Fruit fly (Drosophila melanogaster) whole organism, embryonic: ENCODE measurements around the gene CG43184.
A peak's percentile ranks its signal among the peaks of the same experiment; 100 is the strongest.

Experiments used
- CG11398 ChIP-seq: fragments of 200-800 bp; sonication (Bioruptor generic); optimal IDR thresholded peaks from 2 replicates; lab custom pipeline; 2016; ENCODE audit warnings: missing biosample characterization, missing genetic modification characterization
- CG11504 ChIP-seq: fragments of 200-800 bp; sonication (Bioruptor generic); optimal IDR thresholded peaks from 3 replicates; lab custom pipeline; 2019; ENCODE audit warnings: missing biosample characterization, mild to moderate bottlenecking, missing genetic modification characterization, moderate library complexity
- CG12155 ChIP-seq: fragments of 200-800 bp; sonication (Bioruptor generic); optimal IDR thresholded peaks from 3 replicates; lab custom pipeline; 2016; ENCODE audit warnings: missing biosample characterization, missing genetic modification characterization
- CG12236 ChIP-seq: fragments of 200-800 bp; sonication (Bioruptor generic); optimal IDR thresholded peaks from 2 replicates; lab custom pipeline; 2016; ENCODE audit warnings: missing biosample characterization, missing genetic modification characterization
- CG13424 ChIP-seq: fragments of 200-800 bp; sonication (Bioruptor generic); optimal IDR thresholded peaks from 2 replicates; lab custom pipeline; 2019; ENCODE audit warnings: missing biosample characterization, mild to moderate bottlenecking, missing genetic modification characterization, moderate library complexity
- CG14667 ChIP-seq: fragments of 200-800 bp; sonication (Bioruptor generic); IDR thresholded peaks from 2 replicates; pipeline ENCODE4 v1.3.6; 2022; ENCODE audit warnings: missing biosample characterization, missing genetic modification characterization
- CG1647 ChIP-seq: fragments of 200-800 bp; sonication (Bioruptor generic); optimal IDR thresholded peaks from 3 replicates; lab custom pipeline; 2016; ENCODE audit warnings: missing biosample characterization, missing genetic modification characterization
- CG17612 ChIP-seq: fragments of 200-800 bp; sonication (Bioruptor generic); IDR thresholded peaks from 2 replicates; pipeline ENCODE4 v1.3.6; 2022; ENCODE audit warnings: missing biosample characterization, missing genetic modification characterization
- CG17802 ChIP-seq: fragments of 200-800 bp; sonication (Bioruptor generic); optimal IDR thresholded peaks from 2 replicates; lab custom pipeline; 2018; ENCODE audit warnings: missing biosample characterization, mild to moderate bottlenecking, missing genetic modification characterization, moderate library complexity
- CG18011 ChIP-seq: fragments of 200-800 bp; sonication (Bioruptor generic); optimal IDR thresholded peaks from 2 replicates; lab custom pipeline; 2017; ENCODE audit warnings: missing biosample characterization, missing genetic modification characterization, mild to moderate bottlenecking, moderate library complexity, missing genotype
- CG18599 ChIP-seq: fragments of 200-800 bp; sonication (Bioruptor generic); optimal IDR thresholded peaks from 3 replicates; lab custom pipeline; 2017; ENCODE audit warnings: missing biosample characterization, missing genetic modification characterization, mild to moderate bottlenecking, moderate library complexity, missing genetic modification reagents
- CG2129 ChIP-seq: fragments of 200-800 bp; sonication (Bioruptor generic); IDR thresholded peaks from 2 replicates; pipeline ENCODE4 v1.3.6; 2022; ENCODE audit warnings: missing biosample characterization, missing genetic modification characterization; ENCODE audit not compliant: partially characterized antibody
- CG2199 ChIP-seq: fragments of 200-800 bp; sonication (Bioruptor generic); IDR thresholded peaks from 3 replicates; pipeline ENCODE4 v1.3.6; 2022; ENCODE audit warnings: missing biosample characterization, missing genetic modification characterization
- CG2712 ChIP-seq: fragments of 200-800 bp; optimal IDR thresholded peaks from 3 replicates; lab custom pipeline; 2019; ENCODE audit warnings: missing biosample characterization, mild to moderate bottlenecking, missing genetic modification characterization, moderate library complexity
- CG3065 ChIP-seq: fragments of 200-800 bp; sonication (Bioruptor generic); optimal IDR thresholded peaks from 2 replicates; lab custom pipeline; 2016; ENCODE audit warnings: missing biosample characterization, missing genetic modification characterization
- CG31365 ChIP-seq: fragments of 200-800 bp; sonication (Bioruptor generic); optimal IDR thresholded peaks from 2 replicates; lab custom pipeline; 2018; ENCODE audit warnings: missing biosample characterization, mild to moderate bottlenecking, missing genetic modification characterization
- CG34224 ChIP-seq: fragments of 200-800 bp; sonication (Bioruptor generic); IDR thresholded peaks from 3 replicates; pipeline ENCODE4 v1.3.6; 2022; ENCODE audit warnings: missing biosample characterization, missing genetic modification characterization; ENCODE audit not compliant: partially characterized antibody
- CG6689 ChIP-seq: fragments of 200-800 bp; sonication (Bioruptor generic); IDR thresholded peaks from 2 replicates; pipeline ENCODE4 v1.3.6; 2022; ENCODE audit warnings: missing biosample characterization, missing genetic modification characterization
- CG7372 ChIP-seq: fragments of 200-800 bp; sonication (Bioruptor generic); IDR thresholded peaks from 2 replicates; pipeline ENCODE4 v1.3.6; 2022; ENCODE audit warnings: missing biosample characterization, missing genetic modification characterization
- CG7745 ChIP-seq: fragments of 200-800 bp; sonication (Bioruptor generic); optimal IDR thresholded peaks from 2 replicates; lab custom pipeline; 2018; ENCODE audit warnings: missing biosample characterization, mild to moderate bottlenecking, missing genetic modification characterization, moderate library complexity
- D ChIP-seq, 2 experiments: fragments of 200-800 bp in 1 of 2; fragments of >200 bp in 1 of 2; sonication (Bioruptor generic) in 1 of 2; optimal IDR thresholded peaks; 2 replicates in 1 of 2; 3 replicates in 1 of 2; lab custom pipeline; 2017; ENCODE audit warnings: mild to moderate bottlenecking in 1 of 2, missing biosample characterization in 1 of 2, missing genetic modification characterization in 1 of 2, missing genetic modification reagents in 1 of 2
- D19B ChIP-seq: fragments of 200-800 bp; sonication (Bioruptor generic); optimal IDR thresholded peaks from 2 replicates; lab custom pipeline; 2017; ENCODE audit warnings: missing biosample characterization, mild to moderate bottlenecking, missing genetic modification characterization
- Drgx ChIP-seq: fragments of 200-800 bp; sonication (Bioruptor generic); IDR thresholded peaks from 2 replicates; pipeline ENCODE4 v1.3.6; 2022; ENCODE audit warnings: missing biosample characterization, missing genetic modification characterization
- HLHmδ ChIP-seq: fragments of 200-800 bp; sonication (Bioruptor generic); optimal IDR thresholded peaks from 2 replicates; lab custom pipeline; 2018; ENCODE audit warnings: missing biosample characterization, mild to moderate bottlenecking, missing genetic modification characterization, moderate library complexity
- Hand ChIP-seq: fragments of 200-800 bp; sonication (Bioruptor generic); optimal IDR thresholded peaks from 2 replicates; lab custom pipeline; 2017; ENCODE audit warnings: mild to moderate bottlenecking, missing biosample characterization, missing genetic modification reagents, missing genetic modification characterization
- Hsf ChIP-seq: fragments of 200-800 bp; sonication (Bioruptor generic); optimal IDR thresholded peaks from 3 replicates; lab custom pipeline; 2016; ENCODE audit warnings: missing biosample characterization, missing genetic modification characterization
- Nf-YA ChIP-seq: fragments of 200-800 bp; sonication (Bioruptor generic); IDR thresholded peaks from 2 replicates; pipeline ENCODE4 v1.3.6; 2022; ENCODE audit warnings: missing biosample characterization, missing genetic modification characterization
- Rfx ChIP-seq: fragments of 200-800 bp; sonication (Bioruptor generic); IDR thresholded peaks from 2 replicates; pipeline ENCODE4 v1.3.6; 2022; ENCODE audit warnings: missing biosample characterization, missing genetic modification characterization
- Trl ChIP-seq, 3 experiments: fragments of >200 bp in 2 of 3; fragments of 200-800 bp in 1 of 3; sonication (Bioruptor generic) in 1 of 3; optimal IDR thresholded peaks; 2 replicates in 1 of 3; 3 replicates in 2 of 3; lab custom pipeline; 2016 to 2017; ENCODE audit warnings: missing biosample characterization in 1 of 3, missing genetic modification characterization in 1 of 3
- Vsx1 ChIP-seq: fragments of 200-800 bp; sonication (Bioruptor generic); optimal IDR thresholded peaks from 2 replicates; lab custom pipeline; 2017; ENCODE audit warnings: missing biosample characterization, mild to moderate bottlenecking, missing genetic modification characterization, missing genetic modification reagents
- Xbp1 ChIP-seq: fragments of 200-800 bp; sonication (Bioruptor generic); optimal IDR thresholded peaks from 3 replicates; lab custom pipeline; 2016; ENCODE audit warnings: missing biosample characterization, mild to moderate bottlenecking, missing genetic modification characterization
- Xrp1 ChIP-seq: fragments of 200-800 bp; sonication (Bioruptor generic); IDR thresholded peaks from 2 replicates; pipeline ENCODE4 v1.3.6; 2022; ENCODE audit warnings: missing biosample characterization, missing genetic modification characterization
- YL-1 ChIP-seq: fragments of 200-800 bp; sonication (Bioruptor generic); optimal IDR thresholded peaks from 3 replicates; lab custom pipeline; 2017; ENCODE audit warnings: missing biosample characterization, mild to moderate bottlenecking, missing genetic modification characterization
- chn ChIP-seq: fragments of 200-800 bp; sonication (Bioruptor generic); optimal IDR thresholded peaks from 2 replicates; lab custom pipeline; 2016; ENCODE audit warnings: missing biosample characterization, missing genetic modification characterization
- corto ChIP-seq: fragments of 200-800 bp; sonication (Bioruptor generic); optimal IDR thresholded peaks from 2 replicates; lab custom pipeline; 2016; ENCODE audit warnings: missing biosample characterization, mild to moderate bottlenecking, missing genetic modification characterization, moderate library complexity
- danr ChIP-seq: fragments of 200-800 bp; sonication (Bioruptor generic); IDR thresholded peaks from 2 replicates; pipeline ENCODE4 v1.3.6; 2022; ENCODE audit warnings: missing biosample characterization, missing genetic modification characterization
- en ChIP-seq: fragments of 200-800 bp; sonication (Bioruptor generic); optimal IDR thresholded peaks from 2 replicates; lab custom pipeline; 2016; ENCODE audit warnings: missing biosample characterization, missing genetic modification characterization
- exex ChIP-seq: fragments of 200-800 bp; sonication (Bioruptor generic); optimal IDR thresholded peaks from 4 replicates; lab custom pipeline; 2018; ENCODE audit warnings: missing biosample characterization, mild to moderate bottlenecking, missing genetic modification characterization, moderate library complexity
- jigr1 ChIP-seq: fragments of 200-800 bp; sonication (Bioruptor generic); IDR thresholded peaks from 3 replicates; pipeline ENCODE4 v1.3.6; 2022; ENCODE audit warnings: missing biosample characterization, missing genetic modification characterization
- kah ChIP-seq: fragments of 200-800 bp; sonication (Bioruptor generic); optimal IDR thresholded peaks from 2 replicates; lab custom pipeline; 2018; ENCODE audit warnings: missing biosample characterization, mild to moderate bottlenecking, missing genetic modification characterization
- kni ChIP-seq: fragments of 200-800 bp; sonication (Bioruptor generic); optimal IDR thresholded peaks from 3 replicates; lab custom pipeline; 2017; ENCODE audit warnings: mild to moderate bottlenecking, missing biosample characterization, missing genetic modification reagents, missing genetic modification characterization
- lbe ChIP-seq: fragments of 200-800 bp; sonication (Bioruptor generic); optimal IDR thresholded peaks from 2 replicates; lab custom pipeline; 2016; ENCODE audit warnings: missing biosample characterization, mild to moderate bottlenecking, missing genetic modification characterization
- mirr ChIP-seq: fragments of 200-800 bp; sonication (Bioruptor generic); optimal IDR thresholded peaks from 3 replicates; lab custom pipeline; 2018; ENCODE audit warnings: missing biosample characterization, mild to moderate bottlenecking, missing genetic modification characterization
- pum ChIP-seq: fragments of 200-800 bp; sonication (Bioruptor generic); optimal IDR thresholded peaks from 2 replicates; lab custom pipeline; 2016; ENCODE audit warnings: missing biosample characterization, missing genetic modification characterization
- repo ChIP-seq: fragments of 200-800 bp; sonication (Bioruptor generic); optimal IDR thresholded peaks from 2 replicates; lab custom pipeline; 2016; ENCODE audit warnings: missing biosample characterization, missing genetic modification characterization
- sc ChIP-seq, 3 experiments: fragments of >200 bp in 2 of 3; fragments of 200-800 bp in 1 of 3; sonication (Bioruptor generic) in 1 of 3; optimal IDR thresholded peaks; 2 replicates in 2 of 3; 3 replicates in 1 of 3; lab custom pipeline; 2017; ENCODE audit warnings: mild to moderate bottlenecking in 1 of 3, missing biosample characterization in 1 of 3, missing genetic modification characterization in 1 of 3, missing genetic modification reagents in 1 of 3
- so ChIP-seq: fragments of 200-800 bp; sonication (Bioruptor generic); IDR thresholded peaks from 3 replicates; pipeline ENCODE4 v1.3.6; 2022; ENCODE audit warnings: missing biosample characterization, missing genetic modification characterization
- stwl ChIP-seq: fragments of 200-800 bp; sonication (Bioruptor generic); optimal IDR thresholded peaks from 3 replicates; lab custom pipeline; 2018; ENCODE audit warnings: missing biosample characterization, mild to moderate bottlenecking, missing genetic modification characterization, moderate library complexity
- zfh1 ChIP-seq: fragments of 200-800 bp; sonication (Bioruptor generic); IDR thresholded peaks from 3 replicates; pipeline ENCODE4 v1.3.6; 2022; ENCODE audit warnings: missing biosample characterization, missing genetic modification characterization

CG43184 gene

dm6 chr3L:13863365-13863775, 25.8 kb downstream of the CG43184 start (continued):
- TF ChIP-seq CG11504 (tag; lab: Kevin White, UChicago) (peak; percentile 3), en (no peak), CG17612 (GFP tag; lab: Robert Waterston, UW) (no peak), CG2129 (GFP tag; lab: Robert Waterston, UW) (no peak), CG17802 (no peak), Vsx1 (no peak), CG18011 (no peak), CG2712 (no peak), repo (GFP tag; lab: Kevin White, UChicago) (no peak), CG11398 (GFP tag; lab: Kevin White, UChicago) (no peak), jigr1 (GFP tag; lab: Robert Waterston, UW) (no peak), D (optimal IDR thresholded peaks at IDR 0.05; lab: Kevin White, UChicago) (peak; percentile 50), D (GFP tag; optimal IDR thresholded peaks at IDR 0.05; lab: Kevin White, UChicago) (no peak), CG18599 (peak; percentile 8), CG31365 (no peak), Nf-YA (GFP tag; lab: Robert Waterston, UW) (no peak), so (GFP tag; lab: Robert Waterston, UW) (peak; percentile 36; the same call in 1 of the 3 replicates), mirr (GFP tag; lab: Kevin White, UChicago) (peak; percentile 53), CG14667 (GFP tag; lab: Robert Waterston, UW) (no peak), Hand (no peak), Xbp1 (GFP tag; lab: Kevin White, UChicago) (no peak), stwl (no peak), Xrp1 (GFP tag; lab: Robert Waterston, UW) (0 out of 2 replicates have a peak, but pooled peaks have one; percentile 19), Hsf (no peak), CG12236 (no peak), sc (optimal IDR thresholded peaks at IDR 0.05; lab: Kevin White, UChicago) (no peak), sc (GFP tag; optimal IDR thresholded peaks at IDR 0.05; lab: Kevin White, UChicago) (peak; percentile 8), D19B (no peak), kah (GFP tag; lab: Kevin White, UChicago) (no peak), pum (no peak), CG1647 (GFP tag; lab: Kevin White, UChicago) (no peak), CG2199 (0 out of 3 replicates have a peak, but pooled peaks have one; percentile 62), CG34224 (GFP tag; lab: Robert Waterston, UW) (0 out of 3 replicates have a peak, but pooled peaks have one; percentile 17), exex (no peak), HLHmδ (GFP tag; lab: Kevin White, UChicago) (peak; percentile 29), CG7372 (GFP tag; lab: Robert Waterston, UW) (no peak), Drgx (GFP tag; lab: Robert Waterston, UW) (no peak), CG12155 (GFP tag; lab: Kevin White, UChicago) (no peak), zfh1 (GFP tag; lab: Robert Waterston, UW) (no peak), CG6689 (GFP tag; lab: Robert Waterston, UW) (no peak), corto (GFP tag; lab: Kevin White, UChicago) (no peak), kni (GFP tag; lab: Kevin White, UChicago) (peak; percentile 85), chn (GFP tag; lab: Kevin White, UChicago) (peak; percentile 5), danr (GFP tag; lab: Robert Waterston, UW) (no peak), lbe (GFP tag; lab: Kevin White, UChicago) (no peak), CG13424 (tag; lab: Kevin White, UChicago) (no peak), Trl (optimal IDR thresholded peaks at IDR 0.05; lab: Kevin White, UChicago) (no peak), Trl (GFP tag; optimal IDR thresholded peaks at IDR 0.05; lab: Kevin White, UChicago) (no peak), CG3065 (GFP tag; lab: Kevin White, UChicago) (peak; percentile 74), Rfx (GFP tag; lab: Robert Waterston, UW) (0 out of 2 replicates have a peak, but pooled peaks have one; percentile 12), CG7745 (tag; lab: Kevin White, UChicago) (no peak), YL-1 (no peak)
